Fruit fly (Drosophila melanogaster): Measurements from ENCODE around the gene CG14200.

dm6 chrX:19504170-19504765, 9.0 kb downstream of the CG14200 start:
- TF ChIP-seq CTCF (optimal IDR thresholded peaks at IDR 0.05) (no peak), CG8478 (optimal IDR thresholded peaks at IDR 0.05) (no peak)
